Fruit fly (Drosophila melanogaster): ENCODE measurements around the gene Osi24.

Gene Osi24

DNA sequence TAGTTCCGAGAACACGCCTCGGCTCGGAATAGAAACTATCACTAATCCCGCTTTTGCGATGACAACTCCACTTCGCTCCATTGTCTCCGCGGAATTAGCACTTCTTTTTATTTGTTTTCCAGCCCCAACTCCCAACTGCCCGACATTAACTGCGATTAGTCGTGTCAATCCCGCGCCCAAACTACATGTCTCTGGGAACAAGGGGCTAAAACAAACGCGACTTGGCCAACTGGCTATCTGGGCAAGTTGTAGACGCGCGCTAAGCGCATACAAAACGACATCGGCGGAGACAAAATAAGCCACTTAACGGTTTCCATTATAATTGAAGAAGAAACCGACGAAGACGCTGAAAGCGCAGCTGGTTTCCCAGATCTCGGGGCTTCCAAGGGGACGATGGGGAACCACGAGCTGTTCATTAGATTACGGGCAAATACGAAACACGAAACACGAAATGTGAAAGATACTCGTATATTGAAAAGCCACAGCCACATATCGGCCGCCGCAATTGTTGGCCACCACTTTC lies 43.8 kb upstream of the Osi24 start (continued):
- peak; percentile 3 for TF ChIP-seq CG12769 (tag; optimal IDR thresholded peaks at IDR 0.05)
- no peak for TF ChIP-seq CG6254 (GFP tag; optimal IDR thresholded peaks at IDR 0.05)
- TF ChIP-seq Awh (GFP tag; IDR thresholded peaks at IDR 0.05) = peak; percentile 40; the same call in 1 of the 2 replicates
- TF ChIP-seq crol (GFP tag; IDR thresholded peaks at IDR 0.05) = 0 out of 2 replicates have a peak, but pooled peaks have one; percentile 16
- no peak for TF ChIP-seq chinmo (GFP tag; IDR thresholded peaks at IDR 0.05; ENCODE audit: partially characterized antibody)
- TF ChIP-seq Sox100B (GFP tag; optimal IDR thresholded peaks at IDR 0.05) = no peak
- no peak for TF ChIP-seq peb (GFP tag; IDR thresholded peaks at IDR 0.05)
- no peak for TF ChIP-seq HmgZ (tag; optimal IDR thresholded peaks at IDR 0.05)
- no peak for TF ChIP-seq Hmr (GFP tag; optimal IDR thresholded peaks at IDR 0.05)
- no peak for TF ChIP-seq fd64A (GFP tag; optimal IDR thresholded peaks at IDR 0.05)

DNA sequence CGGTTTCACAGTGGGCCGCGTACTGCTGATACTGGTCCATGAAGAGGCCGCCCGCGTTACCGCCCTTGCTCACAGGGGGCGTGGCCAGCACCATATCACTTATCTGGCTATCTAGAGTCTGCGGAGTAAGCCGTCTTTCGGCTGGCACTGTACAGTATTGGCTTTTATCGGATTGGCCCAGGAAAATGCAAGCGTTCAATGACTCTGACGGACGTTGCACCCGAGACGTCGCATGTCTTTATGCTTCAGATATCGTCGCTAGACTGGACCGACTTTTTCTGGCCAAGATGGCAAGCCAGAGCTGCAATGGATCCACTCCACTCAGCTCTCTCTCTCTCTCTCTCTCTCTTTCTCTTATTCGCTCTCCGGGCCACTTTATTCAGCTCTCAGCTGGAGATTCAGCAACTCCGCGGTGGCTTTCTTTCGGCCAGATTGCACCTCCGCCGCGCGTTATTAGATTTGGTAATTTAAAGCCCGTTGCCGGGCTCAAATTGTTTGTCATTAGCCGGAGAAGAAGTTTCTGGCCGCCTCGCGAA lies 41.6 kb upstream of the Osi24 start, which contains the start of gene CG31559:
Gene CG31559, minus strand, starts transcription at position 273 of the 536 bp plus-strand sequence.
- 0 out of 2 replicates have a peak, but pooled peaks have one; percentile 5 for TF ChIP-seq HLH3B (GFP tag; IDR thresholded peaks at IDR 0.05)
- TF ChIP-seq CG11085 (GFP tag; IDR thresholded peaks at IDR 0.05) = no peak
- peak; percentile 31; the same call in 1 of the 3 replicates for TF ChIP-seq ci (GFP tag; IDR thresholded peaks at IDR 0.05)
- peak; percentile 45 to 69 for TF ChIP-seq Trl (optimal IDR thresholded peaks at IDR 0.05)
- no peak for TF ChIP-seq Trl (GFP tag; optimal IDR thresholded peaks at IDR 0.05)
- peak; percentile 27 for TF ChIP-seq Jarid2 (GFP tag; optimal IDR thresholded peaks at IDR 0.05)
- peak; percentile 13 for TF ChIP-seq Med (GFP tag)
- TF ChIP-seq chinmo (GFP tag; IDR thresholded peaks at IDR 0.05; ENCODE audit: partially characterized antibody) = 0 out of 4 replicates have a peak, but pooled peaks have one; percentile 32
- no peak for TF ChIP-seq CG2678 (tag; optimal IDR thresholded peaks at IDR 0.05)
- peak; percentile 38 for TF ChIP-seq oc (tag; optimal IDR thresholded peaks at IDR 0.05)
- TF ChIP-seq sna (GFP tag; IDR thresholded peaks at IDR 0.05; ENCODE audit: partially characterized antibody) = 0 out of 2 replicates have a peak, but pooled peaks have one; percentile 16

DNA sequence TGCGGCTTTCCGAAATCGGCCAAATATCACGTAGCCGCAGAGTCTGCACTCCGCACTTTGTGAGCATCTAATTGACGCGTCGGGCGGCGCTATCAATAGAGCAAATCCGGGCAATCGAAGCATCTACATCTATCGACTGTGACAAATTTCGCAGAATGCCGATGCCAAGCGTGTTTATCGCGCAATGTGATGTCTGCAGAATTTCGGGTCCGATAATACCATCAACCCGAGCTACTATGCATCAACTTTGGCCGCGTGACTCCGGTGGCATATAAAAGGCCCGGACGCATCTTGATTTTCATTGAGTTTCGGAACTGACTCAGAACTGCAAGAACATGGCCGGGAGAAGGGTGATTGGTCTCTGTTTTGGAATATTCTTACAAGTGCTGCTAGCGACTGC lies 31.4 kb upstream of the Osi24 start, which contains the start of gene CG1077:
Gene CG1077, plus strand, starts transcription at position 301 of the 400 bp plus-strand sequence.
- TF ChIP-seq prd (optimal IDR thresholded peaks at IDR 0.05) = no peak
- TF ChIP-seq prd (GFP tag; IDR thresholded peaks at IDR 0.05) = no peak
- 0 out of 4 replicates have a peak, but pooled peaks have one; percentile 15 for TF ChIP-seq chinmo (GFP tag; IDR thresholded peaks at IDR 0.05; ENCODE audit: partially characterized antibody)

DNA sequence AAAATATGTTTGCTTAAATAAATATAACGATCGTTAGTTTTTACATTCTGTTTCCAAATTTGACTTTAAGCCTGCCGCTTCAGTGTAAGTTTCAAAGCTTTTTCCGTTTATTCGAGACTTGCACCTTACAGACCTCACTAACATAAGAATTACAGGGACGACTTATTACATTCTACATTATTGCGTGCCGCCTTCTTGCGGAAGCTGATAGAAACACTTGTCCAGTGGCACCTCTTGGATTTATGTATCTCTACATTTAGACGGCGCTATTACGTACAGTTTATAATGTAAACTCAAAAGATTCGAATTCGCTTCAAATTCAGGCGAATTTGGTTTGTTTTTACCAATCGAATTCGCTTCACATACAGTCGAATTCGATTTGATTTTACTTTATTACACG lies 27.9 kb upstream of the Osi24 start:
- peak; percentile 39; the same call in 2 of the 3 replicates for TF ChIP-seq zfh1 (GFP tag; IDR thresholded peaks at IDR 0.05)
- TF ChIP-seq maf-S (GFP tag; optimal IDR thresholded peaks at IDR 0.05) = peak; percentile 2
- peak; percentile 23; the same call in 1 of the 3 replicates for TF ChIP-seq vnd (GFP tag; IDR thresholded peaks at IDR 0.05; ENCODE audit: partially characterized antibody)
- TF ChIP-seq CG7839 (tag; optimal IDR thresholded peaks at IDR 0.05) = peak; percentile 13
- TF ChIP-seq Pdp1 (GFP tag; optimal IDR thresholded peaks at IDR 0.05) = peak in 1 of 2 experiments; percentile 69
- peak; percentile 84 for TF ChIP-seq CG8478 (optimal IDR thresholded peaks at IDR 0.05)
- no peak for TF ChIP-seq ro (GFP tag; IDR thresholded peaks at IDR 0.05)
- TF ChIP-seq gfzf (GFP tag; optimal IDR thresholded peaks at IDR 0.05) = peak; percentile 3
- peak; percentile 23 for TF ChIP-seq stwl (tag; optimal IDR thresholded peaks at IDR 0.05)
- peak; percentile 28 for TF ChIP-seq CG15696 (tag; optimal IDR thresholded peaks at IDR 0.05)
- TF ChIP-seq amos (GFP tag; IDR thresholded peaks at IDR 0.05; ENCODE audit: partially characterized antibody) = peak; percentile 75
- peak; percentile 61 for TF ChIP-seq Hmr (GFP tag; optimal IDR thresholded peaks at IDR 0.05)
- TF ChIP-seq CG30431 (GFP tag; optimal IDR thresholded peaks at IDR 0.05) = no peak
- peak; percentile 6 for TF ChIP-seq pho (GFP tag; optimal IDR thresholded peaks at IDR 0.05)
- no peak for TF ChIP-seq pfk (GFP tag; optimal IDR thresholded peaks at IDR 0.05)
- TF ChIP-seq Eip74EF (GFP tag; optimal IDR thresholded peaks at IDR 0.05) = no peak
- TF ChIP-seq grau (tag; optimal IDR thresholded peaks at IDR 0.05) = peak; percentile 34
- peak; percentile 17; the same call in 1 of the 2 replicates for TF ChIP-seq inv (GFP tag; IDR thresholded peaks at IDR 0.05; ENCODE audit: partially characterized antibody)
- TF ChIP-seq CG9932 (GFP tag; IDR thresholded peaks at IDR 0.05) = peak; percentile 22; the same call in 1 of the 2 replicates
- TF ChIP-seq bcd (GFP tag; optimal IDR thresholded peaks at IDR 0.05) = peak; percentile 15
- TF ChIP-seq Mes4 (GFP tag; optimal IDR thresholded peaks at IDR 0.05) = no peak
- no peak for TF ChIP-seq ranshi (GFP tag; IDR thresholded peaks at IDR 0.05)
- no peak for TF ChIP-seq Trl (optimal IDR thresholded peaks at IDR 0.05)
- TF ChIP-seq Trl (GFP tag; optimal IDR thresholded peaks at IDR 0.05) = peak; percentile 15
